Fruit fly (Drosophila melanogaster): ENCODE results near the gene CG3808.

Gene CG3808

DNA sequence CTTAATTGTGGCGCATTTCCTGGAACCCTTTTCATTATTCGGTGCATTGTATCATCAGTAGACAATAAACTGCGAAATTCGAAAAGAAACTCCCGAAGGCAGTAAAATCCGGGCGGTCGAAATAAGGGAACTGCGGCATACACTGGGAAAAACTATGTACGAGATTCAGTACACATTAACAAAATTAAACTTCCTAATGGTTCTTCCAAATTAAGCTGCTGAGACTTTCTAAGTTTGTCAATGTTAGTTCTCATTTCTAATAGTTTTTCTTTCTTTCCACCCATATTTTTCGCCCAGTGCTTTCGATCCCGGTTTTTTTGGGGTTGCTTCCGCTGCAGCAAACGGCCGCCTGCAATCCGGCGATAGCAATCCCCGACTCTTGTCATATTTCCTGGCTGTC, 24.4 kb upstream of the CG3808 start (continued):
- TF ChIP-seq CG6791 (GFP tag; IDR thresholded peaks at IDR 0.05; ENCODE audit: partially characterized antibody) (no peak), otp (GFP tag; IDR thresholded peaks at IDR 0.05) (peak; percentile 87), CG11093 (GFP tag; IDR thresholded peaks at IDR 0.05) (peak; percentile 62; the same call in 2 of the 3 replicates), HLHmδ (GFP tag; optimal IDR thresholded peaks at IDR 0.05) (no peak), Antp (GFP tag; optimal IDR thresholded peaks at IDR 0.05) (peak; percentile 57), CG16863 (GFP tag; optimal IDR thresholded peaks at IDR 0.05) (peak; percentile 83), sd (tag; optimal IDR thresholded peaks at IDR 0.05) (peak; percentile 15), CG12942 (GFP tag; optimal IDR thresholded peaks at IDR 0.05) (peak; percentile 51)

DNA sequence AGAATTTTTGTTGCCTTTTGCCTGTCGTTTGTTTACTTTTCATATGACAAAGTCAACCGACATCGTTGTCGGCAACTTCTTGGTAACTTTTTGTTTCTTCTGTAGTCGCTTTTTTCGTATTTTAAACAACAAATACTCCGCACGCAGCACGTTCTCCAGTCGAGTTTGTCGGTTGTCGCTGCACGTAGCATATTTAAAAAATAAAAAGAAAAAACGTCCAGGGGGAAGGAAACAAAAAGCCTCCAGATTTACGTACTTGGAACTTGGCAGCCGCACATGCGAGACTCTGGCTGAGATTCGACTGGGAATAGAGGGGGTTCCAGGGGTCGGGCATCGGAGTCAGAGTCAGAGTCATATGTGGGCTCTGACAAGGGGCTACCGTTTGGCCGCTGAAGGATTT, 21.3 kb upstream of the CG3808 start:
- peak; percentile 68 for TF ChIP-seq nom (GFP tag; optimal IDR thresholded peaks at IDR 0.05)
- peak; percentile 0 for TF ChIP-seq sens (GFP tag)
- TF ChIP-seq D (optimal IDR thresholded peaks at IDR 0.05) = no peak
- no peak for TF ChIP-seq D (GFP tag; optimal IDR thresholded peaks at IDR 0.05)
- TF ChIP-seq aop (GFP tag; IDR thresholded peaks at IDR 0.05) = no peak
- TF ChIP-seq Med (GFP tag) = peak; percentile 5
- TF ChIP-seq Ets65A (GFP tag) = peak; percentile 74

DNA sequence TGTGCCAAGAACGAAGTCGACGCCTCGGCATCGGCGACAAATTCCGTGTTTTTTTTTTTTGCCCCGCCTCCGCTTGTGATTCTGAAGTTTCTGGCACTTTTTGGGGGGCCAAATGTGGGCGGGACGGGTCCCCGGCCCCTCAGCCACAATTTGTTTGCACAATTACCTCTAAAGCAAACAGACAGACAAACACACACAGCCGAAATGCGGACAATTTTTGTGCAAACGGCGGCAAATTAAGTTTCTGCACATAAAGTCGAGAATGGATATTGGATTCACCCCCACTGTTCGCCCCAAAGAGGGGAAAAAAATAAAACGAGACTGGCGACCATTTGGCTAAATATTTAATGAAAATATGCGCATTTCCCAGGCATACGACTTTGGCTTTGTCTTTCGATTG, 20.1 kb upstream of the CG3808 start:
- TF ChIP-seq CG7357 (GFP tag; IDR thresholded peaks at IDR 0.05) (no peak), CG15479 (GFP tag; optimal IDR thresholded peaks at IDR 0.05) (no peak), ci (GFP tag; IDR thresholded peaks at IDR 0.05) (0 out of 3 replicates have a peak, but pooled peaks have one; percentile 25), CG14860 (GFP tag; IDR thresholded peaks at IDR 0.05; ENCODE audit: partially characterized antibody) (no peak), sr (GFP tag; IDR thresholded peaks at IDR 0.05) (peak; percentile 64), CG18619 (GFP tag; optimal IDR thresholded peaks at IDR 0.05) (no peak), ind (GFP tag; optimal IDR thresholded peaks at IDR 0.05) (no peak), prd (optimal IDR thresholded peaks at IDR 0.05) (no peak), prd (GFP tag; IDR thresholded peaks at IDR 0.05) (no peak), HmgD (GFP tag; optimal IDR thresholded peaks at IDR 0.05) (no peak), Stat92E (GFP tag; optimal IDR thresholded peaks at IDR 0.05) (no peak), peb (GFP tag; IDR thresholded peaks at IDR 0.05) (no peak), ewg (GFP tag; optimal IDR thresholded peaks at IDR 0.05) (no peak), CG9932 (GFP tag; IDR thresholded peaks at IDR 0.05) (no peak), chif (GFP tag; optimal IDR thresholded peaks at IDR 0.05) (no peak), zfh1 (GFP tag; IDR thresholded peaks at IDR 0.05) (0 out of 3 replicates have a peak, but pooled peaks have one; percentile 26), dan (GFP tag; IDR thresholded peaks at IDR 0.05) (no peak), Rx (GFP tag; IDR thresholded peaks at IDR 0.05) (no peak), CG12299 (tag; optimal IDR thresholded peaks at IDR 0.05) (no peak), crol (GFP tag; IDR thresholded peaks at IDR 0.05) (0 out of 2 replicates have a peak, but pooled peaks have one; percentile 6), Sox100B (GFP tag; optimal IDR thresholded peaks at IDR 0.05) (no peak), Hr78 (GFP tag; optimal IDR thresholded peaks at IDR 0.05) (no peak), CG1233 (GFP tag; optimal IDR thresholded peaks at IDR 0.05) (no peak), lab (GFP tag; optimal IDR thresholded peaks at IDR 0.05) (peak; percentile 14), org-1 (GFP tag; optimal IDR thresholded peaks at IDR 0.05) (no peak), crp (GFP tag; optimal IDR thresholded peaks at IDR 0.05) (no peak), abd-A (tag; optimal IDR thresholded peaks at IDR 0.05) (peak; percentile 3), Med (GFP tag) (peak; percentile 69), CG2199 (GFP tag; IDR thresholded peaks at IDR 0.05) (peak; percentile 71; the same call in 1 of the 3 replicates), Rfx (GFP tag; IDR thresholded peaks at IDR 0.05) (0 out of 2 replicates have a peak, but pooled peaks have one; percentile 11), CG31388 (GFP tag; optimal IDR thresholded peaks at IDR 0.05) (no peak), B-H1 (GFP tag; IDR thresholded peaks at IDR 0.05) (no peak), corto (GFP tag; optimal IDR thresholded peaks at IDR 0.05) (no peak), chm (GFP tag; IDR thresholded peaks at IDR 0.05) (no peak), cad (GFP tag; optimal IDR thresholded peaks at IDR 0.05) (no peak)
